Fruit fly (Drosophila melanogaster) whole organism, embryonic: ENCODE results near the gene ebd1.

ENCODE experiments used
- Bteb2 ChIP-seq: fragments of 200-800 bp; sonication (Bioruptor generic); optimal IDR thresholded peaks from 2 replicates; lab custom pipeline; 2016; ENCODE audit warnings: missing biosample characterization, missing genetic modification characterization
- CG10267 ChIP-seq: fragments of 200-800 bp; sonication (Bioruptor generic); optimal IDR thresholded peaks from 2 replicates; lab custom pipeline; 2018; ENCODE audit warnings: missing biosample characterization, mild to moderate bottlenecking, missing genetic modification characterization, moderate library complexity
- CG10321 ChIP-seq: fragments of 200-800 bp; sonication (Bioruptor generic); IDR thresholded peaks from 2 replicates; pipeline ENCODE4 v1.3.6; 2022; ENCODE audit warnings: missing biosample characterization, missing genetic modification characterization
- CG12299 ChIP-seq: fragments of 200-800 bp; sonication (Bioruptor generic); optimal IDR thresholded peaks from 2 replicates; lab custom pipeline; 2018; ENCODE audit warnings: missing biosample characterization, mild to moderate bottlenecking, missing genetic modification characterization
- CG12391 ChIP-seq: fragments of 200-800 bp; sonication (Bioruptor generic); optimal IDR thresholded peaks from 3 replicates; lab custom pipeline; 2018; ENCODE audit warnings: missing biosample characterization, mild to moderate bottlenecking, missing genetic modification characterization, moderate library complexity
- CG12659 ChIP-seq: fragments of 200-800 bp; sonication (Bioruptor generic); optimal IDR thresholded peaks from 3 replicates; lab custom pipeline; 2017; ENCODE audit warnings: mild to moderate bottlenecking, missing biosample characterization, missing genetic modification reagents, missing genetic modification characterization
- CG13123 ChIP-seq: fragments of 200-800 bp; sonication (Bioruptor generic); optimal IDR thresholded peaks from 2 replicates; lab custom pipeline; 2016; ENCODE audit warnings: missing biosample characterization, missing genetic modification characterization
- CG13894 ChIP-seq: fragments of 200-800 bp; sonication (Bioruptor generic); optimal IDR thresholded peaks from 3 replicates; lab custom pipeline; 2018; ENCODE audit warnings: missing biosample characterization, mild to moderate bottlenecking, missing genetic modification characterization, moderate library complexity
- CG14710 ChIP-seq: fragments of 200-800 bp; sonication (Bioruptor generic); optimal IDR thresholded peaks from 3 replicates; lab custom pipeline; 2019; ENCODE audit warnings: missing biosample characterization, mild to moderate bottlenecking, missing genetic modification characterization, moderate library complexity
- CG14965 ChIP-seq: fragments of 200-800 bp; sonication (Bioruptor generic); optimal IDR thresholded peaks from 2 replicates; lab custom pipeline; 2016; ENCODE audit warnings: missing biosample characterization, missing genetic modification characterization, borderline replicate concordance
- CG1602 ChIP-seq: fragments of 200-800 bp; sonication (Bioruptor generic); optimal IDR thresholded peaks from 3 replicates; lab custom pipeline; 2016; ENCODE audit warnings: missing biosample characterization, missing genetic modification characterization
- CG17361 ChIP-seq: fragments of 200-800 bp; sonication (Bioruptor generic); IDR thresholded peaks from 3 replicates; pipeline ENCODE4 v1.3.6; 2022; ENCODE audit warnings: missing biosample characterization, missing genetic modification characterization
- CG17829 ChIP-seq: fragments of 200-800 bp; optimal IDR thresholded peaks from 2 replicates; lab custom pipeline; 2019; ENCODE audit warnings: missing biosample characterization, mild to moderate bottlenecking, missing genetic modification characterization, moderate library complexity
- CG18262 ChIP-seq: fragments of 200-800 bp; optimal IDR thresholded peaks from 3 replicates; lab custom pipeline; 2019; ENCODE audit warnings: missing biosample characterization, mild to moderate bottlenecking, missing genetic modification characterization, moderate library complexity
- CG2889 ChIP-seq: fragments of 200-800 bp; sonication (Bioruptor generic); IDR thresholded peaks from 3 replicates; pipeline ENCODE4 v1.3.6; 2022; ENCODE audit warnings: missing biosample characterization, missing genetic modification characterization
- CG31441 ChIP-seq: fragments of 200-800 bp; sonication (Bioruptor generic); IDR thresholded peaks from 2 replicates; pipeline ENCODE4 v1.3.6; 2022; ENCODE audit warnings: missing biosample characterization, missing genetic modification characterization
- CG34224 ChIP-seq: fragments of 200-800 bp; sonication (Bioruptor generic); IDR thresholded peaks from 3 replicates; pipeline ENCODE4 v1.3.6; 2022; ENCODE audit warnings: missing biosample characterization, missing genetic modification characterization; ENCODE audit not compliant: partially characterized antibody
- CG42726 ChIP-seq: fragments of 200-800 bp; sonication (Bioruptor generic); IDR thresholded peaks from 2 replicates; pipeline ENCODE4 v1.3.6; 2022; ENCODE audit warnings: missing biosample characterization, missing genetic modification characterization; ENCODE audit not compliant: partially characterized antibody
- CG4404 ChIP-seq: fragments of 200-800 bp; sonication (Bioruptor generic); IDR thresholded peaks from 2 replicates; pipeline ENCODE4 v1.3.6; 2022; ENCODE audit warnings: missing biosample characterization, missing genetic modification characterization
- CG4424 ChIP-seq: fragments of 200-800 bp; sonication (Bioruptor generic); optimal IDR thresholded peaks from 3 replicates; lab custom pipeline; 2016; ENCODE audit warnings: missing biosample characterization, missing genetic modification characterization
- CG6854 ChIP-seq: fragments of 200-800 bp; sonication (Bioruptor generic); optimal IDR thresholded peaks from 3 replicates; lab custom pipeline; 2017; ENCODE audit warnings: missing biosample characterization, mild to moderate bottlenecking, missing genetic modification characterization
- CG7556 ChIP-seq: fragments of 200-800 bp; sonication (Bioruptor generic); optimal IDR thresholded peaks from 2 replicates; lab custom pipeline; 2017; ENCODE audit warnings: missing biosample characterization, mild to moderate bottlenecking, missing genetic modification characterization
- CG8388 ChIP-seq: fragments of 200-800 bp; sonication (Bioruptor generic); optimal IDR thresholded peaks from 2 replicates; lab custom pipeline; 2019; ENCODE audit warnings: missing biosample characterization, mild to moderate bottlenecking, missing genetic modification characterization, moderate library complexity
- CG8765 ChIP-seq: fragments of 200-800 bp; sonication (Bioruptor generic); IDR thresholded peaks from 2 replicates; pipeline ENCODE4 v1.3.6; 2022; ENCODE audit warnings: missing biosample characterization, missing genetic modification characterization
- CG9817 ChIP-seq: fragments of 200-800 bp; sonication (Bioruptor generic); optimal IDR thresholded peaks from 2 replicates; lab custom pipeline; 2018; ENCODE audit warnings: missing biosample characterization, mild to moderate bottlenecking, missing genetic modification characterization, moderate library complexity
- D19A ChIP-seq: fragments of 200-800 bp; optimal IDR thresholded peaks from 3 replicates; lab custom pipeline; 2019; ENCODE audit warnings: missing biosample characterization, mild to moderate bottlenecking, missing genetic modification characterization, moderate library complexity
- HLH4C ChIP-seq: fragments of 200-800 bp; sonication (Bioruptor generic); IDR thresholded peaks from 3 replicates; pipeline ENCODE4 v1.3.6; 2022; ENCODE audit warnings: missing biosample characterization, missing genetic modification characterization; ENCODE audit not compliant: partially characterized antibody
- HmgZ ChIP-seq: fragments of 200-800 bp; sonication (Bioruptor generic); optimal IDR thresholded peaks from 2 replicates; lab custom pipeline; 2018; ENCODE audit warnings: missing biosample characterization, mild to moderate bottlenecking, missing genetic modification characterization
- Hr39 ChIP-seq: fragments of >200 bp; optimal IDR thresholded peaks from 2 replicates; lab custom pipeline; 2017
- MESR4 ChIP-seq: fragments of 200-800 bp; sonication (Bioruptor generic); optimal IDR thresholded peaks from 2 replicates; lab custom pipeline; 2018; ENCODE audit warnings: missing biosample characterization, mild to moderate bottlenecking, missing genetic modification characterization, moderate library complexity
- Max ChIP-seq: fragments of 200-800 bp; sonication (Bioruptor generic); optimal IDR thresholded peaks from 2 replicates; lab custom pipeline; 2016; ENCODE audit warnings: missing biosample characterization, mild to moderate bottlenecking, missing genetic modification characterization
- Sry-δ ChIP-seq: fragments of 200-800 bp; sonication (Bioruptor generic); optimal IDR thresholded peaks from 2 replicates; lab custom pipeline; 2016; ENCODE audit warnings: missing biosample characterization, missing genetic modification characterization
- dan ChIP-seq: fragments of 200-800 bp; sonication (Bioruptor generic); IDR thresholded peaks from 2 replicates; pipeline ENCODE4 v1.3.6; 2022; ENCODE audit warnings: missing biosample characterization, missing genetic modification characterization
- dmrt11E ChIP-seq: fragments of 200-800 bp; sonication (Bioruptor generic); optimal IDR thresholded peaks from 3 replicates; lab custom pipeline; 2018; ENCODE audit warnings: missing biosample characterization, mild to moderate bottlenecking, missing genetic modification characterization, moderate library complexity
- gem ChIP-seq: fragments of 200-800 bp; sonication (Bioruptor generic); optimal IDR thresholded peaks from 2 replicates; lab custom pipeline; 2019; ENCODE audit warnings: missing biosample characterization, mild to moderate bottlenecking, missing genetic modification characterization, moderate library complexity
- lilli ChIP-seq: fragments of 200-800 bp; sonication (Bioruptor generic); optimal IDR thresholded peaks from 3 replicates; lab custom pipeline; 2016; ENCODE audit warnings: missing biosample characterization, missing genetic modification characterization
- lola ChIP-seq, 3 experiments: fragments of >200 bp in 2 of 3; fragments of 200-800 bp in 1 of 3; sonication (Bioruptor generic) in 1 of 3; optimal IDR thresholded peaks; 2 replicates each; lab custom pipeline; 2017 to 2019; ENCODE audit warnings: missing biosample characterization in 3 of 3, missing genetic modification characterization in 3 of 3, mild to moderate bottlenecking in 1 of 3, moderate library complexity in 1 of 3
- mld ChIP-seq: fragments of 200-800 bp; sonication (Bioruptor generic); IDR thresholded peaks from 3 replicates; pipeline ENCODE4 v1.3.6; 2022; ENCODE audit warnings: missing biosample characterization, missing genetic modification characterization; ENCODE audit not compliant: partially characterized antibody
- sens ChIP-seq: fragments of 200-800 bp; sonication (Bioruptor generic); peaks from one replicate; lab custom pipeline; 2016; ENCODE audit warnings: missing biosample characterization, missing genetic modification characterization
- sim ChIP-seq: fragments of 200-800 bp; sonication (Bioruptor generic); IDR thresholded peaks from 2 replicates; pipeline ENCODE4 v1.3.6; 2022; ENCODE audit warnings: missing biosample characterization, missing genetic modification characterization
- sima ChIP-seq: fragments of 200-800 bp; sonication (Bioruptor generic); optimal IDR thresholded peaks from 2 replicates; lab custom pipeline; 2016; ENCODE audit warnings: missing biosample characterization, missing genetic modification characterization
- sqz ChIP-seq: fragments of 200-800 bp; sonication (Bioruptor generic); optimal IDR thresholded peaks from 3 replicates; lab custom pipeline; 2018; ENCODE audit warnings: missing biosample characterization, mild to moderate bottlenecking, missing genetic modification characterization
- tap ChIP-seq: fragments of 200-800 bp; optimal IDR thresholded peaks from 3 replicates; lab custom pipeline; 2019; ENCODE audit warnings: missing biosample characterization, mild to moderate bottlenecking, missing genetic modification characterization, moderate library complexity
- zf30C ChIP-seq: fragments of 200-800 bp; sonication (Bioruptor generic); optimal IDR thresholded peaks from 3 replicates; lab custom pipeline; 2018; ENCODE audit warnings: missing biosample characterization, mild to moderate bottlenecking, missing genetic modification characterization

The ebd1 gene

dm6 chr3L:716078-716477 lies 30.7 kb upstream of the ebd1 start (continued):
- TF ChIP-seq CG17361 (0 out of 3 replicates have a peak, but pooled peaks have one; percentile 17), CG13894 (no peak), sima (GFP tag; lab: Kevin White, UChicago) (no peak), CG31441 (GFP tag; lab: Robert Waterston, UW) (peak; percentile 42; the same call in 1 of the 2 replicates), sens (peak; percentile 67), CG4404 (GFP tag; lab: Robert Waterston, UW) (no peak), CG12299 (tag; lab: Kevin White, UChicago) (no peak), Hr39 (lab: Kevin White, UChicago) (no peak), CG12391 (tag; lab: Kevin White, UChicago) (peak; percentile 32), tap (tag; lab: Kevin White, UChicago) (no peak), Max (GFP tag; lab: Kevin White, UChicago) (no peak), CG10267 (tag; lab: Kevin White, UChicago) (peak; percentile 40), dmrt11E (tag; lab: Kevin White, UChicago) (peak; percentile 51), CG34224 (GFP tag; lab: Robert Waterston, UW) (no peak), CG4424 (GFP tag; lab: Kevin White, UChicago) (no peak), CG7556 (GFP tag; lab: Kevin White, UChicago) (peak; percentile 27), dan (GFP tag; lab: Robert Waterston, UW) (no peak), sqz (GFP tag; lab: Kevin White, UChicago) (peak; percentile 47), CG17829 (tag; lab: Kevin White, UChicago) (peak; percentile 31), CG9817 (tag; lab: Kevin White, UChicago) (no peak), CG14965 (no peak), CG14710 (tag; lab: Kevin White, UChicago) (peak; percentile 43), zf30C (peak; percentile 46), HLH4C (GFP tag; lab: Robert Waterston, UW) (no peak), CG10321 (no peak), lilli (no peak), CG6854 (no peak), CG8765 (no peak), D19A (tag; lab: Kevin White, UChicago) (peak; percentile 5), CG18262 (tag; lab: Kevin White, UChicago) (peak; percentile 65), lola (GFP tag; optimal IDR thresholded peaks at IDR 0.05; lab: Kevin White, UChicago) (peak in 1 of 3 experiments; percentile 54), sim (GFP tag; lab: Robert Waterston, UW) (no peak), CG1602 (GFP tag; lab: Kevin White, UChicago) (no peak), CG8388 (GFP tag; lab: Kevin White, UChicago) (no peak), mld (GFP tag; lab: Robert Waterston, UW) (no peak), Sry-δ (no peak), CG12659 (GFP tag; lab: Kevin White, UChicago) (no peak), CG2889 (GFP tag; lab: Robert Waterston, UW) (no peak), CG13123 (GFP tag; lab: Kevin White, UChicago) (no peak), Bteb2 (GFP tag; lab: Kevin White, UChicago) (no peak), MESR4 (no peak), HmgZ (tag; lab: Kevin White, UChicago) (no peak), gem (tag; lab: Kevin White, UChicago) (peak; percentile 44), CG42726 (GFP tag; lab: Robert Waterston, UW) (no peak)
